Worm (Caenorhabditis elegans): Measurements from ENCODE around the gene F58H1.3.

DNA sequence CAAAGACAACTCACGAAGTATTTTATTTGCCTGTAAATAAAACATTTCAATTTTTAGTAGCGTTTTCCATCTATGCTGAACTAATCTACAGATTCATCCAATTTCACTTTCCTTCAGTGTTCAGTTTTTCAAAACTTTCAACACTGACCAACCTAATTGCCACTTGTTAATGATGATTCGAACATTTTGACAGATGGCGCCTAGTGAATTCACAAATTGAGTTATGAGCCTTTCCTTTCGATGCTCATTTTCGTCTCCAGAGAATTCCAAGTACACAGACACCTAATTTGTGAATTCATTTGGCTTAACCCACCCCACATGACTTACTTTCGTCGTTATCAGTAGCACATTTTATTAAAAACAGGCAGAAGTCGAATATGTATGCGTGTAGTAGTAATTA lies 13.0 kb downstream of the F58H1.3 start:
- no peak for TF ChIP-seq ets-4 (GFP tag; optimal IDR thresholded peaks at IDR 0.05)
- no peak for TF ChIP-seq hrde-1 (tag; optimal IDR thresholded peaks at IDR 0.05; ENCODE audit: borderline replicate concordance)
